Worm (Caenorhabditis elegans) whole organism, late embryonic: ENCODE results near the gene ttr-29.

Source experiments
- ama-1 ChIP-seq: fragments of 150-350 bp; optimal IDR thresholded peaks from 2 replicates; lab custom pipeline; 2014
- ceh-14 ChIP-seq: sonication (generic microtip); optimal IDR thresholded peaks from 2 replicates; lab custom pipeline; 2016; ENCODE audit warnings: missing genotype, missing genetic modification characterization, missing compliant biosample characterization
- ceh-2 ChIP-seq: sonication (generic microtip); optimal IDR thresholded peaks from 2 replicates; lab custom pipeline; 2016; ENCODE audit warnings: missing genotype, missing genetic modification characterization, missing compliant biosample characterization
- elt-2 ChIP-seq: sonication (generic microtip); optimal IDR thresholded peaks from 2 replicates; lab custom pipeline; 2016; ENCODE audit warnings: missing genetic modification reagents, missing genetic modification characterization, missing compliant biosample characterization
- fax-1 ChIP-seq: sonication (generic microtip); optimal IDR thresholded peaks from 2 replicates; lab custom pipeline; 2016; ENCODE audit warnings: missing genotype, missing genetic modification characterization, missing compliant biosample characterization
- lin-11 ChIP-seq: fragments of 200-800 bp; sonication (Bioruptor generic); optimal IDR thresholded peaks from 2 replicates; lab custom pipeline; 2018; ENCODE audit warnings: mild to moderate bottlenecking, missing genetic modification characterization, missing compliant biosample characterization
- mec-3 ChIP-seq: sonication (generic microtip); optimal IDR thresholded peaks from 2 replicates; lab custom pipeline; 2016; ENCODE audit warnings: borderline replicate concordance, missing genetic modification characterization, missing compliant biosample characterization
- nhr-11 ChIP-seq: fragments of 150-350 bp; optimal IDR thresholded peaks from 2 replicates; lab custom pipeline; 2014; ENCODE audit warnings: missing biosample characterization, missing genetic modification characterization
- nhr-232 ChIP-seq: sonication (generic microtip); optimal IDR thresholded peaks from 2 replicates; lab custom pipeline; 2016; ENCODE audit warnings: missing genetic modification characterization, missing compliant biosample characterization
- pqm-1 ChIP-seq: sonication (generic microtip); optimal IDR thresholded peaks from 2 replicates; lab custom pipeline; 2016; ENCODE audit warnings: missing genetic modification characterization, missing compliant biosample characterization
- ref-2 ChIP-seq: sonication (generic microtip); optimal IDR thresholded peaks from 2 replicates; lab custom pipeline; 2016; ENCODE audit warnings: missing genetic modification characterization, missing compliant biosample characterization
- tbx-2 ChIP-seq: sonication (generic microtip); optimal IDR thresholded peaks from 2 replicates; lab custom pipeline; 2016; ENCODE audit warnings: missing genetic modification characterization, missing compliant biosample characterization
- ttx-3 ChIP-seq: sonication (generic microtip); optimal IDR thresholded peaks from 2 replicates; lab custom pipeline; 2016; ENCODE audit warnings: missing genetic modification reagents, missing genetic modification characterization, missing compliant biosample characterization
- unc-55 ChIP-seq: sonication (generic microtip); optimal IDR thresholded peaks from 2 replicates; lab custom pipeline; 2017; ENCODE audit warnings: missing biosample characterization, missing genetic modification reagents, missing genetic modification characterization

DNA sequence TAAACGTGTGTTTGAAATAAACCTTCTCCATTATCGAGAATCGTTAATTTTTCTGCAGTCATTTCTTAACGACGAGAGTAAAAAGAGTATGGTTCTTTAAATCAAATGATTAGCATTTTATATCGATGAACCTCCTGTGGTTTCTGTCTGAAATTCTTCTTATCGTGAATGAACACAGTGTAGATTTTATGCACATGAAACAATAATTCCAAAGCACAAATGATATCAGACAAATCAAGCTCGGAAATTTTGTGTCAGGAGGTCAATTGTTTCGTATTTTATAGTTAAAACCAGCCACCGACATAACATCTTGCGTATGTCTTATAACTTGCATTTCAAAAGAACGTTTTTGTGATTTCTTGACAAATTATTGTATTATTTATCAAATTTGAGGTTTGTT is 30.5 kb upstream of the ttr-29 start, which contains the start of gene T16G1.6:
- no peak for TF ChIP-seq mec-3
- no peak for TF ChIP-seq fax-1 (tag; lab: Kevin White, UChicago)
- TF ChIP-seq ceh-2 (tag; lab: Kevin White, UChicago) = no peak
- no peak for TF ChIP-seq pqm-1
- TF ChIP-seq nhr-232 (tag; lab: Kevin White, UChicago) = no peak
- TF ChIP-seq nhr-11 (tag; lab: Kevin White, UChicago) = no peak
- no peak for TF ChIP-seq elt-2 (tag; lab: Kevin White, UChicago)
- no peak for TF ChIP-seq ama-1
- no peak for TF ChIP-seq ceh-14 (tag; lab: Kevin White, UChicago)
- TF ChIP-seq lin-11 (tag; lab: Kevin White, UChicago) = no peak
- TF ChIP-seq unc-55 (GFP tag; lab: Kevin White, UChicago) = no peak
- TF ChIP-seq tbx-2 (tag; lab: Kevin White, UChicago) = no peak
- no peak for TF ChIP-seq ttx-3 (tag; lab: Kevin White, UChicago)
- TF ChIP-seq ref-2 = no peak
